Worm (Caenorhabditis elegans) whole organism, young adult: ENCODE results near the gene nep-12.

Source experiments
- B0019.2 ChIP-seq: fragments of 200-800 bp; sonication (Bioruptor generic); conservative IDR thresholded peaks from 2 replicates; pipeline ENCODE4 v1.3.6; 2022; ENCODE audit warnings: missing genetic modification reagents, missing genetic modification characterization, missing compliant biosample characterization
- B0336.3 ChIP-seq: fragments of 200-800 bp; sonication (Bioruptor generic); IDR thresholded peaks from 2 replicates; pipeline ENCODE4 v1.3.6; 2022; ENCODE audit warnings: missing genetic modification characterization, missing compliant biosample characterization
- C06A6.2 ChIP-seq: fragments of 200-800 bp; sonication (Bioruptor generic); conservative IDR thresholded peaks from 2 replicates; pipeline ENCODE4 v1.3.6; 2022; ENCODE audit warnings: missing genetic modification characterization, missing compliant biosample characterization
- C17E4.6 ChIP-seq: fragments of 200-800 bp; sonication (Bioruptor generic); IDR thresholded peaks from 2 replicates; pipeline ENCODE4 v1.3.6; 2022; ENCODE audit warnings: missing genetic modification reagents, missing genetic modification characterization, missing compliant biosample characterization
- F10E7.11 ChIP-seq: sonication (generic microtip); optimal IDR thresholded peaks from 2 replicates; lab custom pipeline; 2017; ENCODE audit warnings: mild to moderate bottlenecking, missing genetic modification characterization, moderate library complexity, missing compliant biosample characterization
- F33H1.4 ChIP-seq: fragments of 200-800 bp; sonication (Bioruptor generic); IDR thresholded peaks from 2 replicates; pipeline ENCODE4 v1.3.6; 2022; ENCODE audit warnings: missing genetic modification reagents, missing genetic modification characterization, missing compliant biosample characterization
- F37B4.10 ChIP-seq: fragments of 200-800 bp; sonication (Bioruptor generic); IDR thresholded peaks from 2 replicates; pipeline ENCODE4 v1.3.6; 2022; ENCODE audit warnings: missing genetic modification characterization, missing compliant biosample characterization
- F49E8.2 ChIP-seq: sonication (generic microtip); optimal IDR thresholded peaks from 3 replicates; lab custom pipeline; 2017; ENCODE audit warnings: missing genetic modification characterization, mild to moderate bottlenecking, missing compliant biosample characterization, antibody characterized with exemption, moderate library complexity; ENCODE audit not compliant: insufficient read depth
- F52B5.7 ChIP-seq: sonication (generic microtip); optimal IDR thresholded peaks from 2 replicates; lab custom pipeline; 2016; ENCODE audit warnings: mild to moderate bottlenecking, missing genetic modification characterization, missing compliant biosample characterization
- F55B11.4 ChIP-seq: sonication (generic microtip); optimal IDR thresholded peaks from 2 replicates; lab custom pipeline; 2016; ENCODE audit warnings: missing compliant biosample characterization, missing genetic modification characterization, borderline replicate concordance; ENCODE audit not compliant: insufficient read depth
- K12H6.12 ChIP-seq: fragments of 200-800 bp; sonication (Bioruptor generic); optimal IDR thresholded peaks from 2 replicates; lab custom pipeline; 2018; ENCODE audit warnings: mild to moderate bottlenecking, missing genetic modification characterization, missing compliant biosample characterization
- Y56A3A.18 ChIP-seq: fragments of 200-800 bp; sonication (Bioruptor generic); IDR thresholded peaks from 2 replicates; pipeline ENCODE4 v1.3.6; 2022; ENCODE audit warnings: missing genetic modification reagents, missing genetic modification characterization, missing compliant biosample characterization
- Y79H2A.3 ChIP-seq: fragments of 200-800 bp; sonication (Bioruptor generic); conservative IDR thresholded peaks from 2 replicates; pipeline ENCODE4 v1.3.6; 2022; ENCODE audit warnings: missing genetic modification reagents, missing genetic modification characterization, missing compliant biosample characterization
- Y95B8A.8 ChIP-seq: fragments of 200-800 bp; sonication (Bioruptor generic); IDR thresholded peaks from 2 replicates; pipeline ENCODE4 v1.3.6; 2022; ENCODE audit warnings: missing genetic modification reagents, missing genetic modification characterization, missing compliant biosample characterization
- ZK185.1 ChIP-seq: sonication (generic microtip); optimal IDR thresholded peaks from 2 replicates; lab custom pipeline; 2016; ENCODE audit warnings: mild to moderate bottlenecking, missing genetic modification characterization, missing compliant biosample characterization; ENCODE audit not compliant: poor library complexity, severe bottlenecking
- aptf-2 ChIP-seq: fragments of 200-800 bp; sonication (Bioruptor generic); conservative IDR thresholded peaks from 2 replicates; pipeline ENCODE4 v1.3.6; 2022; ENCODE audit warnings: missing genetic modification reagents, missing genetic modification characterization, missing compliant biosample characterization
- athp-1 ChIP-seq: sonication (generic microtip); optimal IDR thresholded peaks from 2 replicates; lab custom pipeline; 2017; ENCODE audit warnings: mild to moderate bottlenecking, missing genetic modification characterization, missing compliant biosample characterization
- attf-3 ChIP-seq: fragments of 200-800 bp; sonication (Bioruptor generic); conservative IDR thresholded peaks from 2 replicates; pipeline ENCODE4 v1.3.6; 2022; ENCODE audit warnings: missing genetic modification reagents, missing genetic modification characterization, missing compliant biosample characterization
- attf-5 ChIP-seq: fragments of 200-800 bp; sonication (Bioruptor generic); optimal IDR thresholded peaks from 2 replicates; lab custom pipeline; 2018; ENCODE audit warnings: mild to moderate bottlenecking, missing genetic modification characterization, missing compliant biosample characterization
- ceh-100 ChIP-seq: fragments of 200-800 bp; sonication (Bioruptor generic); IDR thresholded peaks from 2 replicates; pipeline ENCODE4 v1.3.6; 2022; ENCODE audit warnings: missing genetic modification reagents, missing genetic modification characterization, missing compliant biosample characterization
- ceh-40 ChIP-seq: fragments of 200-800 bp; sonication (Bioruptor generic); IDR thresholded peaks from 2 replicates; pipeline ENCODE4 v1.3.6; 2022; ENCODE audit warnings: missing genetic modification characterization, missing compliant biosample characterization
- ceh-79 ChIP-seq: sonication (generic microtip); optimal IDR thresholded peaks from 2 replicates; lab custom pipeline; 2017; ENCODE audit warnings: mild to moderate bottlenecking, missing genetic modification characterization, missing compliant biosample characterization
- chd-7 ChIP-seq: sonication (generic microtip); optimal IDR thresholded peaks from 2 replicates; lab custom pipeline; 2016; ENCODE audit warnings: mild to moderate bottlenecking, missing genetic modification characterization, moderate library complexity, missing compliant biosample characterization
- die-1 ChIP-seq: sonication (generic microtip); optimal IDR thresholded peaks from 2 replicates; lab custom pipeline; 2016; ENCODE audit warnings: missing genotype, mild to moderate bottlenecking, missing genetic modification characterization, missing compliant biosample characterization
- dpff-1 ChIP-seq: sonication (generic microtip); optimal IDR thresholded peaks from 2 replicates; lab custom pipeline; 2017; ENCODE audit warnings: mild to moderate bottlenecking, missing genetic modification characterization, missing compliant biosample characterization
- egrh-3 ChIP-seq: fragments of 200-800 bp; sonication (Bioruptor generic); IDR thresholded peaks from 2 replicates; pipeline ENCODE4 v1.3.6; 2022; ENCODE audit warnings: missing genetic modification reagents, missing genetic modification characterization, missing compliant biosample characterization
- ekl-4 ChIP-seq: fragments of 200-800 bp; sonication (Bioruptor generic); IDR thresholded peaks from 2 replicates; pipeline ENCODE4 v1.3.6; 2022; ENCODE audit warnings: missing genetic modification reagents, missing genetic modification characterization, missing compliant biosample characterization
- ets-4 ChIP-seq: fragments of 200-800 bp; sonication (Bioruptor generic); optimal IDR thresholded peaks from 2 replicates; lab custom pipeline; 2018; ENCODE audit warnings: mild to moderate bottlenecking, missing genetic modification characterization, missing compliant biosample characterization
- hlh-12 ChIP-seq: sonication (generic microtip); optimal IDR thresholded peaks from 2 replicates; lab custom pipeline; 2016; ENCODE audit warnings: missing genetic modification characterization, missing compliant biosample characterization
- hlh-26 ChIP-seq: fragments of 200-800 bp; sonication (Bioruptor generic); conservative IDR thresholded peaks from 2 replicates; pipeline ENCODE4 v1.3.6; 2022; ENCODE audit warnings: missing genetic modification reagents, missing genetic modification characterization, missing compliant biosample characterization
- lag-1 ChIP-seq: fragments of 200-800 bp; sonication (Bioruptor generic); IDR thresholded peaks from 2 replicates; pipeline ENCODE4 v1.3.6; 2022; ENCODE audit warnings: missing genetic modification reagents, missing genetic modification characterization, missing compliant biosample characterization
- let-526 ChIP-seq: fragments of 200-800 bp; sonication (Bioruptor generic); IDR thresholded peaks from 2 replicates; pipeline ENCODE4 v1.3.6; 2022; ENCODE audit warnings: missing genetic modification reagents, missing genetic modification characterization, missing compliant biosample characterization
- lin-40 ChIP-seq: sonication (generic microtip); optimal IDR thresholded peaks from 2 replicates; lab custom pipeline; 2016; ENCODE audit warnings: missing genetic modification characterization, mild to moderate bottlenecking, missing compliant biosample characterization, missing genotype, missing genetic modification reagents
- lin-54 ChIP-seq: fragments of 200-800 bp; sonication (Bioruptor generic); optimal IDR thresholded peaks from 2 replicates; lab custom pipeline; 2018; ENCODE audit warnings: mild to moderate bottlenecking, missing genetic modification characterization, missing compliant biosample characterization
- lsy-27 ChIP-seq: sonication (generic microtip); optimal IDR thresholded peaks from 2 replicates; lab custom pipeline; 2017; ENCODE audit warnings: missing genetic modification characterization, mild to moderate bottlenecking, missing compliant biosample characterization, antibody characterized with exemption, missing genotype, borderline replicate concordance; ENCODE audit not compliant: insufficient read depth
- nfya-2 ChIP-seq: fragments of 200-800 bp; sonication (Bioruptor generic); IDR thresholded peaks from 2 replicates; pipeline ENCODE4 v1.3.6; 2022; ENCODE audit warnings: missing genetic modification reagents, missing genetic modification characterization, missing compliant biosample characterization
- nfyb-1 ChIP-seq: fragments of 200-800 bp; sonication (Bioruptor generic); IDR thresholded peaks from 2 replicates; pipeline ENCODE4 v1.3.6; 2022; ENCODE audit warnings: missing genetic modification reagents, missing genetic modification characterization, missing compliant biosample characterization
- nhr-120 ChIP-seq: fragments of 200-800 bp; sonication (Bioruptor generic); IDR thresholded peaks from 2 replicates; pipeline ENCODE4 v1.3.6; 2022; ENCODE audit warnings: missing genetic modification characterization, missing compliant biosample characterization
- nhr-27 ChIP-seq: fragments of 200-800 bp; sonication (Bioruptor generic); optimal IDR thresholded peaks from 2 replicates; lab custom pipeline; 2018; ENCODE audit warnings: mild to moderate bottlenecking, missing genetic modification characterization, moderate library complexity, missing compliant biosample characterization
- pha-4 ChIP-seq: fragments of 150-350 bp; sonication (generic microtip); optimal IDR thresholded peaks from 2 replicates; lab custom pipeline; 2014; ENCODE audit warnings: missing biosample characterization, missing genetic modification reagents, missing genetic modification characterization
- sdz-38 ChIP-seq: sonication (generic microtip); optimal IDR thresholded peaks from 2 replicates; lab custom pipeline; 2016; ENCODE audit warnings: missing genotype, missing genetic modification characterization, missing compliant biosample characterization
- sea-2 ChIP-seq: fragments of 200-800 bp; sonication (Bioruptor generic); IDR thresholded peaks from 2 replicates; pipeline ENCODE4 v1.3.6; 2022; ENCODE audit warnings: missing genetic modification characterization, missing compliant biosample characterization
- snpc-1.3 ChIP-seq: sonication (generic microtip); optimal IDR thresholded peaks from 2 replicates; lab custom pipeline; 2017; ENCODE audit warnings: missing genetic modification characterization, mild to moderate bottlenecking, missing compliant biosample characterization, antibody characterized with exemption, moderate library complexity, missing genotype, missing genetic modification reagents; ENCODE audit not compliant: insufficient read depth
- sptf-2 ChIP-seq: fragments of 200-800 bp; sonication (Bioruptor generic); optimal IDR thresholded peaks from 2 replicates; lab custom pipeline; 2018; ENCODE audit warnings: mild to moderate bottlenecking, missing genetic modification characterization, missing compliant biosample characterization
- tbp1 ChIP-seq: fragments of 200-800 bp; sonication (Bioruptor generic); optimal IDR thresholded peaks from 2 replicates; lab custom pipeline; 2018; ENCODE audit warnings: mild to moderate bottlenecking, missing genetic modification characterization, missing compliant biosample characterization
- tbx-9 ChIP-seq: sonication (generic microtip); optimal IDR thresholded peaks from 2 replicates; lab custom pipeline; 2016; ENCODE audit warnings: borderline replicate concordance, missing genetic modification characterization, inconsistent platforms, missing compliant biosample characterization
- unc-130 ChIP-seq: sonication (generic microtip); optimal IDR thresholded peaks from 2 replicates; lab custom pipeline; 2016; ENCODE audit warnings: missing genetic modification reagents, missing genetic modification characterization, missing compliant biosample characterization
- ztf-22 ChIP-seq: fragments of 200-800 bp; sonication (Bioruptor generic); optimal IDR thresholded peaks from 2 replicates; lab custom pipeline; 2018; ENCODE audit warnings: mild to moderate bottlenecking, missing genetic modification characterization, moderate library complexity, missing compliant biosample characterization
- ztf-26 ChIP-seq: sonication (generic microtip); optimal IDR thresholded peaks from 2 replicates; lab custom pipeline; 2017; ENCODE audit warnings: missing genetic modification characterization, missing compliant biosample characterization

Gene nep-12

ce11 chrII:4739984-4740462 lies 44.3 kb downstream of the nep-12 start, which contains the start of gene eas-1 (continued):
- peak; percentile 84 for TF ChIP-seq ZK185.1 (tag; lab: Kevin White, UChicago)
- peak; percentile 94 for TF ChIP-seq lin-54
- peak; percentile 76; the same call in 1 of the 2 replicates for TF ChIP-seq aptf-2 (GFP tag; lab: Robert Waterston, UW)
- TF ChIP-seq lin-40 (tag; lab: Kevin White, UChicago): peak; percentile 65
- no peak for TF ChIP-seq B0336.3 (GFP tag; lab: Robert Waterston, UW)
- TF ChIP-seq let-526 (GFP tag; lab: Robert Waterston, UW): peak; percentile 73; the same call in 1 of the 2 replicates
- TF ChIP-seq hlh-26 (GFP tag; lab: Robert Waterston, UW): no peak
- TF ChIP-seq ceh-100 (GFP tag; lab: Robert Waterston, UW): peak; percentile 69
- TF ChIP-seq ceh-79 (tag; lab: Kevin White, UChicago): no peak
- TF ChIP-seq F33H1.4 (GFP tag; lab: Robert Waterston, UW): peak; percentile 67
- no peak for TF ChIP-seq nfya-2 (GFP tag; lab: Robert Waterston, UW)
- peak; percentile 51; the same call in 1 of the 2 replicates for TF ChIP-seq attf-3 (GFP tag; lab: Robert Waterston, UW)
- no peak for TF ChIP-seq snpc-1.3 (tag; lab: Kevin White, UChicago)
- TF ChIP-seq lsy-27 (tag; lab: Kevin White, UChicago): no peak
- TF ChIP-seq B0019.2 (GFP tag; lab: Robert Waterston, UW): peak; percentile 33; the same call in 1 of the 2 replicates
- TF ChIP-seq ceh-40 (GFP tag; lab: Robert Waterston, UW): no peak
- TF ChIP-seq ztf-22 (GFP tag; lab: Kevin White, UChicago): no peak
- TF ChIP-seq F10E7.11 (tag; lab: Kevin White, UChicago): no peak
- no peak for TF ChIP-seq die-1 (tag; lab: Kevin White, UChicago)
- no peak for TF ChIP-seq C06A6.2
- TF ChIP-seq dpff-1 (tag; lab: Kevin White, UChicago): no peak
- TF ChIP-seq tbp1 (GFP tag; lab: Kevin White, UChicago): peak; percentile 44
- TF ChIP-seq nhr-27 (tag; lab: Kevin White, UChicago): no peak
- no peak for TF ChIP-seq ztf-26 (tag; lab: Kevin White, UChicago)
- no peak for TF ChIP-seq ets-4
- TF ChIP-seq unc-130 (GFP tag; lab: Kevin White, UChicago): peak; percentile 70
- no peak for TF ChIP-seq F55B11.4 (tag; lab: Kevin White, UChicago)
- no peak for TF ChIP-seq lag-1
- no peak for TF ChIP-seq pha-4
- peak; percentile 5 for TF ChIP-seq sptf-2 (GFP tag; lab: Kevin White, UChicago)
- no peak for TF ChIP-seq F49E8.2 (tag; lab: Kevin White, UChicago)
- TF ChIP-seq nfyb-1 (GFP tag; lab: Robert Waterston, UW): no peak
- no peak for TF ChIP-seq Y56A3A.18 (GFP tag; lab: Robert Waterston, UW)
- peak; percentile 33 for TF ChIP-seq athp-1 (tag; lab: Kevin White, UChicago)
- no peak for TF ChIP-seq F37B4.10
- TF ChIP-seq egrh-3: no peak
- TF ChIP-seq ekl-4 (GFP tag; lab: Robert Waterston, UW): no peak
- TF ChIP-seq sea-2: no peak
- TF ChIP-seq hlh-12 (tag; lab: Kevin White, UChicago): no peak
- no peak for TF ChIP-seq Y79H2A.3 (GFP tag; lab: Robert Waterston, UW)
- TF ChIP-seq K12H6.12 (tag; lab: Kevin White, UChicago): peak; percentile 50
- no peak for TF ChIP-seq tbx-9 (tag; lab: Kevin White, UChicago)
- TF ChIP-seq nhr-120 (GFP tag; lab: Robert Waterston, UW): no peak
- TF ChIP-seq C17E4.6: no peak
- TF ChIP-seq Y95B8A.8 (GFP tag; lab: Robert Waterston, UW): no peak
- peak; percentile 24 for TF ChIP-seq chd-7
- TF ChIP-seq attf-5: peak; percentile 76
- no peak for TF ChIP-seq F52B5.7 (tag; lab: Kevin White, UChicago)
- no peak for TF ChIP-seq sdz-38 (tag; lab: Kevin White, UChicago)
